Comparison of ENCODE assay signal across 2 fruit fly cellular contexts in the genomic region with DNA sequence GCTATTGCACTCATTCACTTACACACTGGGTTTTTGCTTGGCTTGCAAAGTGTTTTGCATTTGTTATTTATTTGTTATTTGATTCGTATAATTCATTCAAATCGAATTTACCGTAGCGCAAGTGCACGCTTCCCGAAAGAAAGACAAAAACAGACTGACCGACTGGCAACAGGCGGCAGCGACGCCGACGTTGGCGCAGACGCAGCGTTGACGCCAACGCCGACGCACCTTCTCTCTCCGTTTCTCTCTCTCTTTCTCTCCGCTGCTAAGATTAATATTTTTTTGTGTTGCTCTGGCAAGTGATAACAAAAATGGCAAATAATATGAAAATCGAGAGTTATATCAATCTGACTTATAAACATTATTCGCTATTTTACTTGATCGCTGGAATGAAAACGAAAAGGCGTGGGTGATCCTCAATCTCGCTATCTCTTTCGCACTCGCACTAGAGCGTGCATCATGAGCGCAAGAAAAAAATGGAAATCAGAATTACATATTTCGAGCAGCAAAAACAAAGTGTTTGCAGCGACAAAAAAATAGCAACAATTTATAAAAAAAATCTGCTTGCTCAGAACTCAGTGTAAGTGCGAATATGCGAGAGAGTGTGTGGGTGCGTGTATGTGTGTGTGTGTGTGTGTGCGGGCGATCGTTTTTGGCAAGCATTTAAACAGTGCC.
TF ChIP-seq lines count a peak whose summit lies in the region.

A gene (minus strand): TSS at position 161 of the 675 bp plus-strand sequence.

TF ChIP-seq in whole organism, embryonic, 481 proteins besides CTCF, POLR2A, EP300 and RAD21 (continued from another document and continues in another):
- TF ChIP-seq CG3995 (GFP tag; optimal IDR thresholded peaks at IDR 0.05; lab: Kevin White, UChicago), result no peak
- TF ChIP-seq CG11093 (GFP tag; IDR thresholded peaks at IDR 0.05; lab: Robert Waterston, UW), result no peak
- no peak for TF ChIP-seq usp (GFP tag; optimal IDR thresholded peaks at IDR 0.05; lab: Kevin White, UChicago)
- peak; percentile 74 to 86 for TF ChIP-seq Trl (optimal IDR thresholded peaks at IDR 0.05; lab: Kevin White, UChicago)
- TF ChIP-seq Trl (GFP tag; optimal IDR thresholded peaks at IDR 0.05; lab: Kevin White, UChicago), result no peak
- TF ChIP-seq wek (GFP tag; optimal IDR thresholded peaks at IDR 0.05; lab: Kevin White, UChicago), result no peak
- TF ChIP-seq sd (tag; optimal IDR thresholded peaks at IDR 0.05; lab: Kevin White, UChicago), result peak; percentile 7
- TF ChIP-seq her (GFP tag; optimal IDR thresholded peaks at IDR 0.05; lab: Kevin White, UChicago), result no peak
- no peak for TF ChIP-seq grn (GFP tag; optimal IDR thresholded peaks at IDR 0.05; lab: Kevin White, UChicago)
- no peak for TF ChIP-seq CG2202 (tag; optimal IDR thresholded peaks at IDR 0.05; lab: Kevin White, UChicago)
- no peak for TF ChIP-seq CG6854 (GFP tag; optimal IDR thresholded peaks at IDR 0.05; lab: Kevin White, UChicago)
- TF ChIP-seq Adf1 (GFP tag; IDR thresholded peaks at IDR 0.05; lab: Robert Waterston, UW), result peak; percentile 99
- TF ChIP-seq Med (GFP tag; lab: Kevin White, UChicago), result peak; percentile 74
- no peak for TF ChIP-seq twi (tag; optimal IDR thresholded peaks at IDR 0.05; lab: Kevin White, UChicago)
- no peak for TF ChIP-seq CG17328 (GFP tag; IDR thresholded peaks at IDR 0.05; lab: Robert Waterston, UW)
- no peak for TF ChIP-seq disco-r (GFP tag; optimal IDR thresholded peaks at IDR 0.05; lab: Kevin White, UChicago)
- no peak for TF ChIP-seq prd (optimal IDR thresholded peaks at IDR 0.05; lab: Kevin White, UChicago)
- 0 out of 3 replicates have a peak, but pooled peaks have one; percentile 4 for TF ChIP-seq prd (GFP tag; IDR thresholded peaks at IDR 0.05; lab: Robert Waterston, UW)
- TF ChIP-seq grau (tag; optimal IDR thresholded peaks at IDR 0.05; lab: Kevin White, UChicago), result no peak
- peak; percentile 71; the same call in 1 of the 3 replicates for TF ChIP-seq CG2199 (GFP tag; IDR thresholded peaks at IDR 0.05; lab: Robert Waterston, UW)
- 0 out of 4 replicates have a peak, but pooled peaks have one; percentile 63 for TF ChIP-seq chinmo (GFP tag; IDR thresholded peaks at IDR 0.05; lab: Robert Waterston, UW; ENCODE audit: partially characterized antibody)
- no peak for TF ChIP-seq lmd (GFP tag; IDR thresholded peaks at IDR 0.05; lab: Robert Waterston, UW)
- TF ChIP-seq CG15479 (GFP tag; optimal IDR thresholded peaks at IDR 0.05; lab: Kevin White, UChicago), result peak; percentile 71
- TF ChIP-seq CG11398 (GFP tag; optimal IDR thresholded peaks at IDR 0.05; lab: Kevin White, UChicago), result no peak
- no peak for TF ChIP-seq crc (GFP tag; optimal IDR thresholded peaks at IDR 0.05; lab: Kevin White, UChicago)
- no peak for TF ChIP-seq Dbx (GFP tag; IDR thresholded peaks at IDR 0.05; lab: Robert Waterston, UW)
- no peak; the same call in 2 of the 3 replicates for TF ChIP-seq otp (GFP tag; IDR thresholded peaks at IDR 0.05; lab: Robert Waterston, UW)
- TF ChIP-seq az2 (GFP tag; optimal IDR thresholded peaks at IDR 0.05; lab: Kevin White, UChicago), result no peak
- TF ChIP-seq CG1832 (GFP tag; optimal IDR thresholded peaks at IDR 0.05; lab: Kevin White, UChicago), result peak; percentile 34
- TF ChIP-seq gce (GFP tag; IDR thresholded peaks at IDR 0.05; lab: Robert Waterston, UW), result no peak
- TF ChIP-seq Drgx (GFP tag; IDR thresholded peaks at IDR 0.05; lab: Robert Waterston, UW), result 0 out of 2 replicates have a peak, but pooled peaks have one; percentile 17
- no peak for TF ChIP-seq knrl (GFP tag; IDR thresholded peaks at IDR 0.05; lab: Robert Waterston, UW; ENCODE audit: partially characterized antibody)
- peak; percentile 36; the same call in 1 of the 2 replicates for TF ChIP-seq tna (GFP tag; IDR thresholded peaks at IDR 0.05; lab: Robert Waterston, UW; ENCODE audit: partially characterized antibody)
- no peak for TF ChIP-seq da (GFP tag; optimal IDR thresholded peaks at IDR 0.05; lab: Kevin White, UChicago)
- TF ChIP-seq sob (GFP tag; IDR thresholded peaks at IDR 0.05; lab: Robert Waterston, UW), result peak; percentile 18; the same call in 1 of the 2 replicates
- TF ChIP-seq wor (GFP tag; IDR thresholded peaks at IDR 0.05; lab: Robert Waterston, UW), result no peak
- no peak for TF ChIP-seq tgo (GFP tag; IDR thresholded peaks at IDR 0.05; lab: Robert Waterston, UW)
- no peak for TF ChIP-seq CG7745 (tag; optimal IDR thresholded peaks at IDR 0.05; lab: Kevin White, UChicago)
- no peak for TF ChIP-seq CG10209 (GFP tag; optimal IDR thresholded peaks at IDR 0.05; lab: Kevin White, UChicago)
- TF ChIP-seq CG3726 (GFP tag; IDR thresholded peaks at IDR 0.05; lab: Robert Waterston, UW), result no peak
- TF ChIP-seq CG18764 (GFP tag; optimal IDR thresholded peaks at IDR 0.05; lab: Kevin White, UChicago), result no peak
- no peak for TF ChIP-seq CG17361 (GFP tag; IDR thresholded peaks at IDR 0.05; lab: Robert Waterston, UW)
- 0 out of 2 replicates have a peak, but pooled peaks have one; percentile 28 for TF ChIP-seq Bgb (GFP tag; IDR thresholded peaks at IDR 0.05; lab: Robert Waterston, UW; ENCODE audit: partially characterized antibody)
- TF ChIP-seq CG42726 (GFP tag; IDR thresholded peaks at IDR 0.05; lab: Robert Waterston, UW; ENCODE audit: partially characterized antibody), result 0 out of 2 replicates have a peak, but pooled peaks have one; percentile 6
- no peak for TF ChIP-seq h (optimal IDR thresholded peaks at IDR 0.05; lab: Kevin White, UChicago)
- TF ChIP-seq Sox102F (GFP tag; optimal IDR thresholded peaks at IDR 0.05; lab: Kevin White, UChicago), result no peak
- no peak for TF ChIP-seq CG10543 (GFP tag; optimal IDR thresholded peaks at IDR 0.05; lab: Kevin White, UChicago)
- TF ChIP-seq sqz (GFP tag; optimal IDR thresholded peaks at IDR 0.05; lab: Kevin White, UChicago), result peak; percentile 38
- TF ChIP-seq CG2712 (tag; optimal IDR thresholded peaks at IDR 0.05; lab: Kevin White, UChicago), result peak; percentile 2
- TF ChIP-seq CG1233 (GFP tag; optimal IDR thresholded peaks at IDR 0.05; lab: Kevin White, UChicago), result no peak
- no peak for TF ChIP-seq lov (optimal IDR thresholded peaks at IDR 0.05; lab: Kevin White, UChicago)
- TF ChIP-seq lov (GFP tag; IDR thresholded peaks at IDR 0.05; lab: Robert Waterston, UW), result no peak
- no peak for TF ChIP-seq Nf-YC (tag; optimal IDR thresholded peaks at IDR 0.05; lab: Kevin White, UChicago)
- no peak for TF ChIP-seq Ets65A (GFP tag; lab: Kevin White, UChicago)
- TF ChIP-seq CG4424 (GFP tag; optimal IDR thresholded peaks at IDR 0.05; lab: Kevin White, UChicago), result no peak
- no peak for TF ChIP-seq yki (optimal IDR thresholded peaks at IDR 0.05; lab: Kevin White, UChicago)
- peak; percentile 33; the same call in 1 of the 2 replicates for TF ChIP-seq vvl (GFP tag; IDR thresholded peaks at IDR 0.05; lab: Robert Waterston, UW)
- no peak for TF ChIP-seq CG8281 (tag; optimal IDR thresholded peaks at IDR 0.05; lab: Kevin White, UChicago)
- no peak for TF ChIP-seq CG11696 (GFP tag; IDR thresholded peaks at IDR 0.05; lab: Robert Waterston, UW)
- no peak for TF ChIP-seq HLH54F (GFP tag; optimal IDR thresholded peaks at IDR 0.05; lab: Kevin White, UChicago)
- TF ChIP-seq caup (GFP tag; optimal IDR thresholded peaks at IDR 0.05; lab: Kevin White, UChicago; ENCODE audit: severe bottlenecking), result no peak
- TF ChIP-seq CG31365 (tag; optimal IDR thresholded peaks at IDR 0.05; lab: Kevin White, UChicago), result no peak

TF ChIP-seq in whole organism, prepupa, 60 proteins besides CTCF, POLR2A, EP300 and RAD21 (continued from another document):
- TF ChIP-seq CG4318 (GFP tag; optimal IDR thresholded peaks at IDR 0.05; lab: Kevin White, UChicago), result no peak
